Worm (Caenorhabditis elegans): Measurements from ENCODE around the gene thoc-2.

DNA sequence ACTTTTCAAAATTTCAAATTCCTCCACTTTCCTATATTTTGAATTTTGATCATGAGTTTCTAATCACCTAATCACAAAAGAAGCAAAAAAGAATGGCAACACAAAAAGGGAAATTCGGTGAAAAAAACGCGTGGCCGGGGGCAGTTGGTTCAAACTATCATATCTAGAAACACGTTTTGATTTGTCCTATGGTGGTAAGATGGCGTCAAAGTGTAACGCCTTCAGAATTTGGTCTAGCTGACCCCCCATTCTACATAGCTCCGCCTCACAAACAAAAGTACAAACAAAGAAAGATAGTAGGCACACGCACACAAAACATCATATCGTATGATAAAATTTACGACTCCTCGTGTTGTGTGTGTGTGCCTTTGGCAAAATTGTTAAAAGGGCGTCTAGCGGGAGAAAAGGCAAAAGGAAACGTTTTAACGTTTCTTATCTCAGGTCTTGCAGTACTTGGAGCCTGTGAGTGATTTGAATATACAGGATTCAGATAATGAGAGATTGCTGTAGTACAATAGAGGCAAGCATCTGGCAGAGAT lies 54.2 kb downstream of the thoc-2 start:
- TF ChIP-seq pha-4 (tag; optimal IDR thresholded peaks at IDR 0.05) = no peak
- no peak for TF ChIP-seq ceh-79 (tag; optimal IDR thresholded peaks at IDR 0.05)
- TF ChIP-seq ztf-22 (GFP tag; optimal IDR thresholded peaks at IDR 0.05) = no peak
- TF ChIP-seq F55B11.4 (tag; optimal IDR thresholded peaks at IDR 0.05; ENCODE audit: borderline replicate concordance, insufficient read depth) = no peak
- TF ChIP-seq snpc-3.4 (tag; optimal IDR thresholded peaks at IDR 0.05) = no peak
- TF ChIP-seq hrde-1 (tag; optimal IDR thresholded peaks at IDR 0.05; ENCODE audit: borderline replicate concordance) = no peak
- TF ChIP-seq snpc-1.3 (tag; optimal IDR thresholded peaks at IDR 0.05; ENCODE audit: insufficient read depth) = no peak
- TF ChIP-seq F10E7.11 (tag; optimal IDR thresholded peaks at IDR 0.05) = no peak
- no peak for TF ChIP-seq hlh-26 (GFP tag; conservative IDR thresholded peaks at IDR 0.05)
- no peak for TF ChIP-seq lin-40 (tag; optimal IDR thresholded peaks at IDR 0.05)

Data from whole organism, young adult.